Worm (Caenorhabditis elegans) whole organism, midembryonic: ENCODE results near the gene tric-1B.1.

Experiments used
- T22C8.4 ChIP-seq: fragments of 200-800 bp; sonication (Bioruptor generic); IDR thresholded peaks from 2 replicates; pipeline ENCODE4 v1.3.6; 2022; ENCODE audit warnings: missing genetic modification characterization, missing compliant biosample characterization
- cog-1 ChIP-seq: sonication (generic microtip); optimal IDR thresholded peaks from 2 replicates; lab custom pipeline; 2016; ENCODE audit warnings: missing genetic modification characterization, missing compliant biosample characterization
- flt-1 ChIP-seq: fragments of 200-800 bp; sonication (Bioruptor generic); IDR thresholded peaks from 2 replicates; pipeline ENCODE4 v1.3.6; 2022; ENCODE audit warnings: missing genetic modification characterization, missing compliant biosample characterization
- klf-2 ChIP-seq: fragments of 200-800 bp; sonication (Bioruptor generic); conservative IDR thresholded peaks from 2 replicates; pipeline ENCODE4 v1.3.6; 2022; ENCODE audit warnings: missing genetic modification reagents, missing genetic modification characterization, missing compliant biosample characterization
- med-1 ChIP-seq: sonication (generic microtip); optimal IDR thresholded peaks from 2 replicates; lab custom pipeline; 2017; ENCODE audit warnings: missing genetic modification characterization, mild to moderate bottlenecking, missing compliant biosample characterization, antibody characterized with exemption, missing genetic modification reagents; ENCODE audit not compliant: insufficient read depth
- ref-1 ChIP-seq: fragments of 200-800 bp; sonication (Bioruptor generic); conservative IDR thresholded peaks from 2 replicates; pipeline ENCODE4 v1.3.6; 2022; ENCODE audit warnings: missing genetic modification reagents, missing genetic modification characterization, missing compliant biosample characterization
- tab-1 ChIP-seq: fragments of 200-800 bp; sonication (Bioruptor generic); IDR thresholded peaks from 2 replicates; pipeline ENCODE4 v1.3.6; 2022; ENCODE audit warnings: missing genetic modification characterization, missing compliant biosample characterization
- ztf-23 ChIP-seq: fragments of 200-800 bp; sonication (Bioruptor generic); IDR thresholded peaks from 2 replicates; pipeline ENCODE4 v1.3.6; 2022; ENCODE audit warnings: missing genetic modification reagents, missing genetic modification characterization, missing compliant biosample characterization
- ztf-29 ChIP-seq: fragments of 200-800 bp; sonication (Bioruptor generic); IDR thresholded peaks from 2 replicates; pipeline ENCODE4 v1.3.6; 2022; ENCODE audit warnings: missing genetic modification reagents, missing genetic modification characterization, missing compliant biosample characterization

- TF ChIP-seq ref-1 (GFP tag; lab: Robert Waterston, UW) (no peak), klf-2 (GFP tag; lab: Robert Waterston, UW) (no peak), cog-1 (tag; lab: Kevin White, UChicago) (no peak), ztf-29 (GFP tag; lab: Robert Waterston, UW) (no peak), tab-1 (GFP tag; lab: Robert Waterston, UW) (no peak), flt-1 (GFP tag; lab: Robert Waterston, UW) (no peak), med-1 (GFP tag; lab: Kevin White, UChicago) (no peak), ztf-23 (no peak), T22C8.4 (GFP tag; lab: Robert Waterston, UW) (no peak)
Measured at ce11 chrII:12302354-12302753, 36.3 kb upstream of the tric-1B.1 start, which contains the start of gene C50E10.1.
